Fruit fly (Drosophila melanogaster): Measurements from ENCODE around the gene ppk14.

The ppk14 gene

DNA sequence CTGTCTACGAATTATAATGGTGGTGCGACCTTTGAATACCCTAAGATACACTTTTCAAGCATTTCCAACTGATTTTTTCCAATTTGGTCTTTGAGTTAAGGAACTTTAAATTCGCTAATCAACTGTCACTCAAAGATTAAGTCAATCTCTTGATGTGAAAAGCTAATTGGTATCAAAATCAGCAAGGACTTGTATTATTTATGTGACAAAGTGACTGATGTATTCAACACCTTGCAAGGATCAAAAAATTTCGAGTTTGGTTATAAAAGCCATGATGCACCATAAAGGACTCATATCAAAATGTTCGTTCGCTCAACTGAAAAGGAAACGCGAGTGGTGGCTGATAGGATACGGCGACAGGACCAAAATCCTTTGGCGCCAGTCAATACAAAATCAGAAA is at the start of gene ppk14:
TSS of gene ppk14 (plus strand) at position 301 of the 400 bp plus-strand sequence.
- TF ChIP-seq noc (tag; optimal IDR thresholded peaks at IDR 0.05) = no peak

DNA sequence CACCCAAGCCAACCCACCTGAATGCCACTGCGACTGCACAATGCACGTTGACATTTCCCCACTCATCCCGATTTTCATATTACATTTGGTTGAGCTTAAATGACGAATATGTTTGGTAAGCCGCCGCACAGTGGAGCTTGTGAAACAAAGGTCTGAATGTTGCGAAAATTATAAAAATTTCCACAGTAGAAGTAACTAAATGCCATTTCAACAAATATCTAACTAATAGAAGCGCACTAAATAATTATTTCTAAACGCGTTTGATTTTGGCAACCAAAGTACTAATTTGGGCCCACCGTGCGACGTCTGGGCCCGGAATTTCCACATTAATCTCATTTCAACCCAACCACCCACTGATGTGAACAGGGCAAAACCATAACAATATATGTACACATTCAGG is 47.9 kb upstream of the ppk14 start:
- no peak for TF ChIP-seq noc (tag; optimal IDR thresholded peaks at IDR 0.05)

DNA sequence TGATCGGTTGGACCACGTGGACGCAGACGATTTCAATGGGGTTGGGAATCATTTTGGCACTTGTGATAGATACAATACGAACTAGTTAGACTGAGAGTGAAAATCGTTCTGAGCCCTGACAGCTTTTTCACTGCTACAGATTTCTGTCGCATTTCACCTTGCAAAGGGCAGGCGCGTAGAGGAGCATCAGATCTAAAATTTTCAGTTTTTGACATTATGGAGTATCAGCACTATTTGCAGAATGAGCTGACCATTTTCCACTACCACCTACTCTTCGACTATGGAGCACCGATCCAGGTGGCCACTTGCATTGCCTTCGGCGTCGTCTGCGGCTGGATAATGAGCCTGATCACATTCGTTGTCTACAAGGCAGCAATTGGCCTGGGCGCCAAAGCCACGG is 46.1 kb upstream of the ppk14 start, which contains the start of the genes CG43922 and CG13984:
TSS of gene CG43922 (minus strand) at position 101 of the 400 bp plus-strand sequence.
TSS of gene CG13984 (plus strand) at position 169 of the 400 bp plus-strand sequence.
- TF ChIP-seq noc (tag; optimal IDR thresholded peaks at IDR 0.05) = no peak

dm6 chr2L:6309879-6310278 is 44.9 kb upstream of the ppk14 start:
- TF ChIP-seq noc (tag; optimal IDR thresholded peaks at IDR 0.05) = no peak

DNA sequence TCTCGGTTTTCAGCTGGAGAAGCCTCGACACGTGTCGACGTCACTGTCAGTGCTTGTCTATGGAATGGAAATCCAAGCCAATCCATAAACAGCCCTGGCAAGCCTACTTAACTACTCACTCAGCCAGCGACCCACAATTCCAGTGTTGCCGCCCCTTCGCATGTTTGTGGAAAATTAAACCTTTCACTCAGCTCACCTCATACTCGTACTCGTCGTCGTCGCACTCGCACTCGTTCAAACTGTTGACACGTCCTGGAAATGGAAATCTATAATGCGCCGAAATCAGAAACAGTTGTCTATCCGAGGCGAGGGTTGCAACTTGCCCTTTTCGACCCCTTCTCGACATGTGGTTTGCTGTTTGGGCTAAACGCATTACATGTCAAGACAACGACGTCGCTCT is 35.7 kb upstream of the ppk14 start:
- TF ChIP-seq noc (tag; optimal IDR thresholded peaks at IDR 0.05) = no peak

dm6 chr2L:6323536-6324385 is 31.0 kb upstream of the ppk14 start, which contains the start of gene PDZ-GEF:
Gene PDZ-GEF, plus strand, starts transcription at chr2L:6323767.
- TF ChIP-seq noc (tag; optimal IDR thresholded peaks at IDR 0.05) = no peak

- TF ChIP-seq noc (tag; optimal IDR thresholded peaks at IDR 0.05) = no peak
These were observed 30.4 kb upstream of the ppk14 start for dm6 chr2L:6324386-6324744.

- TF ChIP-seq noc (tag; optimal IDR thresholded peaks at IDR 0.05) = no peak
These were observed 16.9 kb upstream of the ppk14 start for dm6 chr2L:6337843-6338366.

DNA sequence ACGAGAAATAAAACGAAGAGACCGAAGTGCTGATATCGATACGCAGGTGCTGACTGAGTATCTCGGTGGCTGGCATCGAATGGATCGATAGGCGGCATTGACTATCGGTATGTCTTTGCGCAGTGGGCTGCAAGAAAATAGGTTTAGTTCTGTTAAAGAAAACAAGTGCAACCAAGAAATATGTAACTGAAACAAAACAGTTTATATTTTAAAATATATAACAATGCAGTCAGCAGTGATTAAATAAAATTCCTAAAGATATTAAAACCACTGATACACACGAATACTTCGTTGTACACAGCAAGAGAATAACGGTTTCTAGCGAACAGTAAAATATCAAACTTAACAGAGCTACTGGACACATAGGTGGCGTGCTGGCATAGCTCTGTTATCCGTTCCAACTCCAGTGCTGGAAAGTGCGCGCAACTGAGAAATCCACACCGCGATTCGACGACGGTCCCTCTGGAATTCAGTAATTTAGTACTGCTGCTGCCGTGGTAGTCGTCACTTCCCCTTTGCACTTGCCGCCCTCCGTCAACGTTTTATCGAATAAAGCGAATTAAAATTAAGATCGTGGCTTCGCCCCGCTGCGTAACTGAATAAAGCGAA is 16.3 kb upstream of the ppk14 start, which contains the start of the genes Pez and Cpr:
TSS of gene Pez (minus strand) at position 305 of the 609 bp plus-strand sequence.
TSS of gene Cpr (plus strand) at position 470 of the 609 bp plus-strand sequence.
- TF ChIP-seq noc (tag; optimal IDR thresholded peaks at IDR 0.05) = no peak

DNA sequence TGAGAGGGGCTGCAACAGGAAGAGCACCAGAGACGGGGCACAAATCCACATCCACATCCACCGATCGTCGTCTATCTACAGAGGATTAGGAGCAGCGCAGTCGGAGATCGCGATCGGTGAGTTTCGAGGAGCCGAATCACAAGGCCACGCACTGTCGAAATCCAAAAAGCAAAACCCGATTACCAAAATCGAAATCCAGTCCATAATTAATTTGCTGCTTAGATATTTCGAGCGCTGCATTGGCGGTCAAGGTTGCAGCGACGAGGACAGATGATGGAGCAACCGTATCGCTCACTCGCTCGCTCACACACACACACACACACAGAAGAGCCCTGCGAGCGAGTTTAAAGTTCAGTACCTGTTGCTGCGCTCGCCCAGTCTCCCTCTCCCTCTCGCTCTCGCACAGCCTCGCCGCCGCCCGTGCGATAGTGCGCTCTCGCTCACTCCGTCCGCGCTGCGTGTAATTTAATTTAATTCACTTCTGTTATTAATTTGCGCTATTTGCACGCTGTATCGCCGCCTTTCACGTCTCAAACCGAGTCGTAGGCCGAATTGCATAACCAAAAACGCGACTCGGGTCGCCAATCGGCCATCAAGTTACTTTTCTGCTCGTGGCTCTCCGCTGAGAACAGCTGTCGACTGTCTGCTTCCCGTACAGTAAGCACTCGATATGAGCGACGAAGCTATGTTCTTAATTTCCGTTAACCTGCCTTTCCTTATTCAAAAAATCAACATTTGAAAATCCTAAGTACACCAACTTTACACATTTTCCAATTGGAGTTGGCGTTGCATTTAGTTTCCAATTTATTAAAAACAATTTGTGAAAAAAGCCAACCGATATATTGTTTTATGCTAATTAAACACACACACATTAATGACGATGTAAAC is 15.5 kb upstream of the ppk14 start:
- TF ChIP-seq noc (tag; optimal IDR thresholded peaks at IDR 0.05) = peak; percentile 54

DNA sequence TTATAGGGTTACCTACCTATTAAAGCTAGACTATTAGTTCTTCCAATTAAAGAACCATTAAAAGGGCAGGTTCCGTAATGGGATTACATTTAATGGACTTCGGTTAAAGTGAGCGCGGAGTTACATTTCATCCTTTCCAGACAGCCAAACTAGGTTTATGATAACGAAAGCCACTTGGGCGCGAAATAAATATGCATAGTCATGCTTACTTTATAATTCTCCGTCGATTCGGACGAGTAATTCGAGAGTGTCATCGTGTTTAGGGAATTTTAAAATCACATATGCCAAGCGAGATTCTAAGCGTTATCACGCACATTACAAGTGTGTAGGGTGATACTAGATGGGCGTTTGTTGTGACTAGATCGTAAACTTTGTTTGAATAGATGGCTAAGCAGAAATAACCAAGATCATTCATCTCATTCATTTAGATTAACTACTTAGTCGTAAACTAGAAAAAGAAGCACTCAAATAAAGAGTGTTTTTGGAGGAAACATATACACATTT is 14.5 kb upstream of the ppk14 start:
- TF ChIP-seq noc (tag; optimal IDR thresholded peaks at IDR 0.05) = no peak

DNA sequence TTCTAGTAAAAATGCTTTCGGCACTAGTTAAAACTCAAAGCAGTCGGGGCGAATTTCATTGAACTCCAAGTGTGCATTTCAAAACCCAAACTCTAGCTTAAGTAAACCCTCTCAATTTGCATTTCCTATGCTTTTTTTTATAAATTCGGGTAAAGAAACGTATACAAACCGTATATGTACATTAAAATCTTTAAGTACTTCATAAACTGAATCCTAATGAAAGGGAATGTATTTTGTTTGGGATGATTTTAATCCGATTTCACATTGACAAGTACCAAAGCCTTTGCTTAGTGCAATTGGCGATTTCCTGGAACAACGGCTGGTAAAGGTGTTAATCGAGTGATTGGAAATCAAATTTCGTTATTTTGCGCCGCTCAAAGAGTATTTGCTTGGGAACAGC is 13.5 kb upstream of the ppk14 start:
- no peak for TF ChIP-seq noc (tag; optimal IDR thresholded peaks at IDR 0.05)

DNA sequence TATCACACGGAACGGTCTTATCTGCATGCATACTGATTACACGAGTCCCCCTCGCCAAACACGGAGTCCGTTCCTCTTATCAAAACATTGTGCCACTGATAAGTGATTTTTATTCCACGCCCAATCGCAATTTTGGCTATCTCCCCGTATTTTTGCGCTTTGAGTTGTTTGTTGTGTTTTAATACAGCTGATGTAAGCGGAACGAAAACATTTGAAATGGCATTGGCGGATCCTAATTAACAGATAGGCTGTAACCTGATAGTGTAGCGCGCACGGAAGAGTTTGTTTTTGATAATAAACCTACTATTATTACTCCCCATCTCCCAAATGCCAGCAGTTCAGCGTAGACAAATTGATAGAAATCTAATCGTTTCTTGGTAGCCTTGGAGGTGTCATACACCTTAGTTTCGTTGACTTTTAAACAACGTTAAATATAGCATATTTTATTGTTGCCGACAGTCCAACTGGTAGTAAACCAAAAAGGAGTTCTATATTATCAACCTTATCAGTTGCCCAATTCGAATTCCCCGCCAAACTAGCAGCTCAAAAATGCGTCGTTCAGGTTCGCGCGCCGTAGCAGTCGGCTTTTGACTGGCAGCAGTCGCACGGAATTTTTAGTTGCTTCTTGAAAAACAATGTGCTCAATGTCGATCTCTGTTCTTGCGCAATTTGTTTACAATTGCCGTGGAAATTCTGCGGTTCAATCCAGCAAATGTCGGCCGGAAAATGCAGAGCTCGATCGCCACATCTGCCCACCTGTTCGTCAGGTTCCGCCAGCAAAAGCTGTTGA is 11.5 kb upstream of the ppk14 start:
- peak; percentile 47 for TF ChIP-seq noc (tag; optimal IDR thresholded peaks at IDR 0.05)

DNA sequence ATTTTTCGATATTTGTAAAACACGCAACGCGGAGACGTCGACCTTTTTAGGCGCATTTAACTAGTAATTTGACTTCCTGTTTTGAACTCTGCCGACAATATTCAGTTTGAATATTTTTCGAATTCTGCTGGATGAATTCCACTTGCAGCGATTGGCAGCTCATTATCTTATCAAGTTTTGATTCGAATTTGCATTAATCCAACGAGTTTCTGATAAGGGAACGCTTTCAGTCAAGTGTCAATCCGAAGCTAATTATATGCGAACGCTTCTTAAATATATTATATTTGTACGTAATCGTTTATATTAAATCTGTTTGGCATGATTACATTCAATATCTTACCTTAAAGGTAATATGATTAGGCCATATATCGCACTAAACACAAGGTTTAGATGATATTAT is 6.4 kb upstream of the ppk14 start, which contains the start of gene CG9497:
TSS of gene CG9497 (minus strand) at position 101 of the 400 bp plus-strand sequence.
- TF ChIP-seq noc (tag; optimal IDR thresholded peaks at IDR 0.05) = no peak
